Fruit fly (Drosophila melanogaster): ENCODE measurements around the gene Tom70.

DNA sequence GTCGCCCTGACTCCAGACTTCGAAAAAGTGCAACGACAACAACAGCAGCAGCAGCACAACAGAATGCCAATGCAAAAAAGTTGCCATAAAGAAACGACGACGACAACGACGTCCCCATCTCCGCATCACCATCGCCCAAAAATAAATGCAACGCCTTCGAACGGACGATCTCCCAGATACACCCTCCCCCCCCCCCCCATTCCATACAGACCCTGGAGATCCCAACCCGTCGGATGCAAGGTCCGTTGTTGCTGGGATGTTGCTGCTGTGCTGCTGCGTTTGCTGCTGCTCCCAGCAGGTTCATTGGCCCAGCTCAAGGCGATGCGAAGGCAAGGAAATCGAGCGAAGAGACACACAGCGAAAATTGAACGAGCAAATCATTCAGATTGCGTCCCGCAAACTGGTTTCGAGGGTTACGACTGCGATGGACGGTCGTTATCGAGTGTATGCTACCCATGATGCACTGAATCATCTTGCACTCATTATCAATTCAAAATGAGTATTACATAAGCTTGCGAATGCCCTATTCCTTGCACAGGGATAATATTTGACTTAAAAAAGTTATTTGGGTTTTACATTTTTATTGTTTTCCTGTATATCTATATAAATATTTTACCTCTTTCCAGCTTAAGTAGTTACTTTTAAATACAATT is 24.4 kb downstream of the Tom70 start:
- TF ChIP-seq pan (optimal IDR thresholded peaks at IDR 0.05) (no peak), EcR (GFP tag; optimal IDR thresholded peaks at IDR 0.05) (peak in 1 of 2 experiments; percentile 97), CG8478 (optimal IDR thresholded peaks at IDR 0.05) (no peak), psq (optimal IDR thresholded peaks at IDR 0.05) (no peak), Dll (optimal IDR thresholded peaks at IDR 0.05) (no peak), usp (GFP tag; optimal IDR thresholded peaks at IDR 0.05) (no peak)
